Worm (Caenorhabditis elegans) whole organism, L3 larva: ENCODE results near the gene F39G3.3.

Source experiments
- R02D3.7 ChIP-seq: fragments of 150-350 bp; optimal IDR thresholded peaks from 2 replicates; lab custom pipeline; 2014; ENCODE audit warnings: missing biosample characterization, missing genetic modification characterization
- ZK546.5 ChIP-seq: sonication (generic microtip); optimal IDR thresholded peaks from 2 replicates; lab custom pipeline; 2017; ENCODE audit warnings: missing biosample characterization, missing genetic modification characterization
- ama-1 ChIP-seq: fragments of 150-350 bp; optimal IDR thresholded peaks from 2 replicates; lab custom pipeline; 2018
- elt-3 ChIP-seq, 3 experiments: fragments of 150-350 bp in 1 of 3; sonication (generic microtip) in 2 of 3; optimal IDR thresholded peaks; 2 replicates in 2 of 3; 4 replicates in 1 of 3; lab custom pipeline; 2014 to 2017; ENCODE audit warnings: missing biosample characterization in 3 of 3, missing genetic modification characterization in 3 of 3
- fkh-10 ChIP-seq: sonication (generic microtip); optimal IDR thresholded peaks from 2 replicates; lab custom pipeline; 2017; ENCODE audit warnings: missing biosample characterization, missing genetic modification reagents, missing genetic modification characterization
- nfya-1 ChIP-seq: sonication (generic microtip); optimal IDR thresholded peaks from 2 replicates; lab custom pipeline; 2017; ENCODE audit warnings: missing genetic modification characterization, mild to moderate bottlenecking, missing compliant biosample characterization, antibody characterized with exemption, moderate library complexity; ENCODE audit not compliant: insufficient read depth
- nhr-11 ChIP-seq: fragments of 150-350 bp; optimal IDR thresholded peaks from 2 replicates; lab custom pipeline; 2014; ENCODE audit warnings: missing biosample characterization, missing genetic modification characterization
- nhr-12 ChIP-seq: fragments of 150-350 bp; optimal IDR thresholded peaks from 2 replicates; lab custom pipeline; 2014; ENCODE audit warnings: missing biosample characterization, missing genetic modification characterization
- nhr-25 ChIP-seq: sonication (generic microtip); optimal IDR thresholded peaks from 2 replicates; lab custom pipeline; 2017; ENCODE audit warnings: missing biosample characterization, missing genetic modification characterization
- nhr-67 ChIP-seq: fragments of 150-350 bp; optimal IDR thresholded peaks from 2 replicates; lab custom pipeline; 2014; ENCODE audit warnings: missing biosample characterization, missing genetic modification characterization
- pqm-1 ChIP-seq: fragments of 150-350 bp; optimal IDR thresholded peaks from 2 replicates; lab custom pipeline; 2017; ENCODE audit warnings: missing biosample characterization, missing genetic modification characterization, inconsistent platforms
- snpc-4 ChIP-seq: fragments of 150-350 bp; optimal IDR thresholded peaks from 2 replicates; lab custom pipeline; 2014; ENCODE audit warnings: missing biosample characterization, missing genetic modification characterization
- unc-62 ChIP-seq: fragments of 150-350 bp; sonication (generic microtip); optimal IDR thresholded peaks from 4 replicates; lab custom pipeline; 2014; ENCODE audit warnings: missing biosample characterization, missing genetic modification reagents, missing genetic modification characterization
- ztf-4 ChIP-seq: fragments of 150-350 bp; optimal IDR thresholded peaks from 2 replicates; lab custom pipeline; 2014; ENCODE audit warnings: missing biosample characterization, missing genetic modification characterization

DNA sequence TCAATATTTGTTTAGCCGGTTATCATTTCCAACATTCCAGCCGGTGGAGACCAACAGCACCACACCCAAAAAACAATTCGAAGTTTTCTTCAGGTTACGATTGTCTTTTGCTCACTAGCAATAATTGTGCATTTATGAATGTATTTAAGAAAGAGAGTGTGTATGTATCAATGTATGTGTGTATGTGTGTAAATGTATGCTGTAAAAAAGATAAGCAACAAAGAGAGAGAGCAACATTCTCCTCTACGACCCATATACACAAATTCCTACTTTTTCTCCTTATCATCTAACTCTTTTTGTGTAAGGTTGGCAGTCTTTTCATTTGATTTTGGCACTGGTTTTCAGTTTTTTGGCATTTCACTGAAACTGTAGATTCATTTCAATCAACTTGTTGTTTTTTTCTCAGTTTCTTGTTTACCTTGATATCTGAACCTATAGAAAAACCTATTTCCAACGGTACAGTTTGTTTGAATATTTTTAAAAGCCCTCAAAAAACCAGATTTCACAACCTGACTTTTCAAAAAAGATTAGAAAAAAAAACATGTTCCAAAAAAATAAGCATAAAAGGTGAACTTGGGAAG is 10.7 kb upstream of the F39G3.3 start:
- TF ChIP-seq elt-3 (tag; optimal IDR thresholded peaks at IDR 0.05; lab: Kevin White, UChicago) (no peak), nhr-67 (tag; lab: Kevin White, UChicago) (no peak), R02D3.7 (tag; lab: Kevin White, UChicago) (no peak), pqm-1 (tag; lab: Kevin White, UChicago) (peak; percentile 86), fkh-10 (no peak), ztf-4 (tag; lab: Kevin White, UChicago) (no peak), unc-62 (GFP tag; lab: Kevin White, UChicago) (no peak), nhr-11 (tag; lab: Kevin White, UChicago) (no peak), ama-1 (lab: Kevin White, UChicago) (no peak), nhr-25 (tag; lab: Kevin White, UChicago) (no peak), nhr-12 (no peak), nfya-1 (tag; lab: Kevin White, UChicago) (no peak), snpc-4 (tag; lab: Kevin White, UChicago) (no peak), ZK546.5 (tag; lab: Kevin White, UChicago) (no peak)
